Fruit fly (Drosophila melanogaster): Measurements from ENCODE around the gene CG12395.
A peak's percentile ranks its signal among the peaks of the same experiment; 100 is the strongest.

Gene CG12395

dm6 chrX:16105715-16106114, 43.0 kb upstream of the CG12395 start (continued):
- TF ChIP-seq CG6254 (GFP tag; optimal IDR thresholded peaks at IDR 0.05) (no peak), CG32767 (GFP tag; IDR thresholded peaks at IDR 0.05) (no peak), ERR (GFP tag; optimal IDR thresholded peaks at IDR 0.05) (no peak), CG14965 (GFP tag; optimal IDR thresholded peaks at IDR 0.05; ENCODE audit: borderline replicate concordance) (peak; percentile 58), CG17186 (GFP tag; optimal IDR thresholded peaks at IDR 0.05) (no peak), CG42726 (GFP tag; IDR thresholded peaks at IDR 0.05; ENCODE audit: partially characterized antibody) (peak; percentile 72), Lhr (GFP tag; optimal IDR thresholded peaks at IDR 0.05) (peak; percentile 41), CG3838 (GFP tag; optimal IDR thresholded peaks at IDR 0.05) (no peak), ara (GFP tag; IDR thresholded peaks at IDR 0.05) (peak; percentile 49), CG9215 (GFP tag; IDR thresholded peaks at IDR 0.05) (no peak), CG5180 (GFP tag; optimal IDR thresholded peaks at IDR 0.05) (no peak), CG7839 (tag; optimal IDR thresholded peaks at IDR 0.05) (peak; percentile 35), CG8478 (optimal IDR thresholded peaks at IDR 0.05) (no peak), ato (GFP tag; IDR thresholded peaks at IDR 0.05; ENCODE audit: partially characterized antibody) (0 out of 2 replicates have a peak, but pooled peaks have one; percentile 20), CG7987 (GFP tag; optimal IDR thresholded peaks at IDR 0.05) (no peak), Sry-β (GFP tag; optimal IDR thresholded peaks at IDR 0.05) (no peak), CG13296 (GFP tag; optimal IDR thresholded peaks at IDR 0.05) (no peak), Ravus (GFP tag; IDR thresholded peaks at IDR 0.05) (no peak), CG13775 (GFP tag; optimal IDR thresholded peaks at IDR 0.05) (no peak), Optix (GFP tag; IDR thresholded peaks at IDR 0.05) (no peak), yki (optimal IDR thresholded peaks at IDR 0.05) (no peak), NFAT (GFP tag; IDR thresholded peaks at IDR 0.05) (peak; percentile 83), CG17361 (GFP tag; IDR thresholded peaks at IDR 0.05) (no peak), phol (tag; optimal IDR thresholded peaks at IDR 0.05) (no peak), CG1792 (GFP tag; optimal IDR thresholded peaks at IDR 0.05) (no peak), CG13894 (tag; optimal IDR thresholded peaks at IDR 0.05) (no peak), knrl (GFP tag; IDR thresholded peaks at IDR 0.05; ENCODE audit: partially characterized antibody) (peak; percentile 27; the same call in 1 of the 3 replicates), Drgx (GFP tag; IDR thresholded peaks at IDR 0.05) (no peak), pita (GFP tag; optimal IDR thresholded peaks at IDR 0.05) (peak; percentile 37), pnt (GFP tag; optimal IDR thresholded peaks at IDR 0.05) (peak; percentile 68), CG8089 (GFP tag; optimal IDR thresholded peaks at IDR 0.05) (no peak), CG1602 (GFP tag; optimal IDR thresholded peaks at IDR 0.05) (no peak), CG13624 (GFP tag; optimal IDR thresholded peaks at IDR 0.05) (peak; percentile 38), Vsx1 (GFP tag; optimal IDR thresholded peaks at IDR 0.05) (no peak), Hand (GFP tag; optimal IDR thresholded peaks at IDR 0.05) (no peak), CG6683 (GFP tag; optimal IDR thresholded peaks at IDR 0.05) (no peak), Nf-YC (tag; optimal IDR thresholded peaks at IDR 0.05) (no peak), CG15073 (GFP tag; optimal IDR thresholded peaks at IDR 0.05) (no peak), CG7963 (GFP tag; IDR thresholded peaks at IDR 0.05; ENCODE audit: partially characterized antibody) (no peak), stc (GFP tag; IDR thresholded peaks at IDR 0.05) (0 out of 2 replicates have a peak, but pooled peaks have one; percentile 25), Dad (GFP tag; optimal IDR thresholded peaks at IDR 0.05) (peak; percentile 6), Dek (tag; optimal IDR thresholded peaks at IDR 0.05) (no peak), HmgZ (tag; optimal IDR thresholded peaks at IDR 0.05) (peak; percentile 39), zfh1 (GFP tag; IDR thresholded peaks at IDR 0.05) (peak; percentile 54; the same call in 1 of the 3 replicates), Fer3 (tag; optimal IDR thresholded peaks at IDR 0.05) (peak; percentile 14), salm (tag; optimal IDR thresholded peaks at IDR 0.05) (no peak), chn (GFP tag; optimal IDR thresholded peaks at IDR 0.05) (peak; percentile 24), CG14667 (GFP tag; IDR thresholded peaks at IDR 0.05) (peak; percentile 33; the same call in 1 of the 2 replicates), bowl (GFP tag; IDR thresholded peaks at IDR 0.05) (no peak), CG12744 (GFP tag; optimal IDR thresholded peaks at IDR 0.05) (no peak), H2.0 (GFP tag; IDR thresholded peaks at IDR 0.05) (peak; percentile 38; the same call in 1 of the 2 replicates)
